Worm (Caenorhabditis elegans): ENCODE measurements around the gene R04B3.1.

Gene R04B3.1

DNA sequence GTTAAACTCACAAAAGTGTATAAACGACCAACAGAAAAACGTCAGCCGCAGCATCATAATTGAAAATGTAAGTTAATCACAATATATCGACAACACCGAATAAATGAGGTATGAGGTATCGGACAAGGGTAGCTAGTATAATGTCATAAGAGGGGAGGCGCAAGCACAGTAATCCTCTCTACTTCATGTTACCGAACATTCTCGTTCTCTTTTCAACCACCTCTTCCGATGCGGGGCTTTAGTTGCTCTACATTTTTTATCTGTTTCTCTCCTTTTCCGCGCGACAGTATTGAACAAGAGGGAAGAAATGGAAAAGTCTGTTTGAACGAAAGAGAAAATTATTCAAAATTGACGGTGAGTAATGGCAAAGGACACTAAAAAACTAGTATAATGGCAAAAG is 4.7 kb upstream of the R04B3.1 start, which contains the start of gene R04B3.3:
Gene R04B3.3 (minus strand): TSS at position 101 of the 400 bp plus-strand sequence.
- TF ChIP-seq pat-9 (tag; optimal IDR thresholded peaks at IDR 0.05) (no peak), hlh-13 (GFP tag; optimal IDR thresholded peaks at IDR 0.05) (no peak), unc-86 (tag; optimal IDR thresholded peaks at IDR 0.05) (no peak), ceh-18 (tag; optimal IDR thresholded peaks at IDR 0.05) (no peak), ztf-16 (tag; optimal IDR thresholded peaks at IDR 0.05) (no peak), syd-9 (tag; optimal IDR thresholded peaks at IDR 0.05) (no peak), gmeb-2 (tag; optimal IDR thresholded peaks at IDR 0.05) (no peak), ahr-1 (tag; optimal IDR thresholded peaks at IDR 0.05) (no peak), ceh-22 (tag; optimal IDR thresholded peaks at IDR 0.05) (no peak), pha-2 (tag; optimal IDR thresholded peaks at IDR 0.05) (no peak), pros-1 (tag; optimal IDR thresholded peaks at IDR 0.05) (no peak), ets-4 (tag; optimal IDR thresholded peaks at IDR 0.05) (no peak), pha-4 (tag; optimal IDR thresholded peaks at IDR 0.05) (no peak), nfya-1 (tag; optimal IDR thresholded peaks at IDR 0.05) (no peak), ceh-24 (tag; optimal IDR thresholded peaks at IDR 0.05) (no peak)

DNA sequence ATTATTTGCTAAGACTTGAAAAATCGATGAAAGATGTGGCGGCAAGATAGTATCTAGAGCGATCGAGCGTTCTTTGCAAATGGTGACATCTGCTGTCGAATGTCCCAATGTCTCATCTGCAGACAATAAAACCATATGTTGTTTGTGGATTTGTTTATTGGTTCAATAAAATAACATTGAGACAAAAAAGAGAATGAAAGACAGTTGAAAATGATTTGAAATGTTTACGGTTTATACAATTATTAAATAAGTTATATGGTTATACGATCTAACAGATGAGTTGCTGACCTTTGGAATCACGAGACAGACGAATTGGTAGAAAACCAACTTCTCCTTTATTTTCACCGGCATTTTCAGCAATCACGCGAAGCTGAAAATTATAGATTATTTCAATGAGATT is 2.4 kb upstream of the R04B3.1 start, which contains the start of gene R04B3.2:
Gene R04B3.2 (minus strand): TSS at position 101 of the 400 bp plus-strand sequence.
- no peak for TF ChIP-seq pros-1 (tag; optimal IDR thresholded peaks at IDR 0.05)
- TF ChIP-seq ceh-24 (tag; optimal IDR thresholded peaks at IDR 0.05), result no peak
- TF ChIP-seq sox-2 (GFP tag; IDR thresholded peaks at IDR 0.05), result no peak
- no peak for TF ChIP-seq ama-1 (optimal IDR thresholded peaks at IDR 0.05)
- no peak for TF ChIP-seq dmd-4 (tag; optimal IDR thresholded peaks at IDR 0.05; ENCODE audit: borderline replicate concordance)
- no peak for TF ChIP-seq che-1 (tag; optimal IDR thresholded peaks at IDR 0.05)
- no peak for TF ChIP-seq ceh-6 (GFP tag; optimal IDR thresholded peaks at IDR 0.05)
- TF ChIP-seq fkh-10 (GFP tag; optimal IDR thresholded peaks at IDR 0.05), result no peak
- no peak for TF ChIP-seq ceh-18 (tag; optimal IDR thresholded peaks at IDR 0.05)
- TF ChIP-seq unc-3 (GFP tag; conservative IDR thresholded peaks at IDR 0.05), result no peak
- no peak for TF ChIP-seq unc-3 (tag; optimal IDR thresholded peaks at IDR 0.05)
- no peak for TF ChIP-seq ceh-22 (tag; optimal IDR thresholded peaks at IDR 0.05)
- TF ChIP-seq ceh-19 (GFP tag; optimal IDR thresholded peaks at IDR 0.05), result no peak
- TF ChIP-seq rnt-1 (tag; optimal IDR thresholded peaks at IDR 0.05), result no peak
- no peak for TF ChIP-seq unc-86 (tag; optimal IDR thresholded peaks at IDR 0.05)
- TF ChIP-seq sox-4 (tag; optimal IDR thresholded peaks at IDR 0.05), result no peak
- TF ChIP-seq odd-2 (tag; optimal IDR thresholded peaks at IDR 0.05), result no peak
- TF ChIP-seq unc-42 (tag; optimal IDR thresholded peaks at IDR 0.05), result no peak
- no peak for TF ChIP-seq Y22D7AL.16 (tag; optimal IDR thresholded peaks at IDR 0.05)

DNA sequence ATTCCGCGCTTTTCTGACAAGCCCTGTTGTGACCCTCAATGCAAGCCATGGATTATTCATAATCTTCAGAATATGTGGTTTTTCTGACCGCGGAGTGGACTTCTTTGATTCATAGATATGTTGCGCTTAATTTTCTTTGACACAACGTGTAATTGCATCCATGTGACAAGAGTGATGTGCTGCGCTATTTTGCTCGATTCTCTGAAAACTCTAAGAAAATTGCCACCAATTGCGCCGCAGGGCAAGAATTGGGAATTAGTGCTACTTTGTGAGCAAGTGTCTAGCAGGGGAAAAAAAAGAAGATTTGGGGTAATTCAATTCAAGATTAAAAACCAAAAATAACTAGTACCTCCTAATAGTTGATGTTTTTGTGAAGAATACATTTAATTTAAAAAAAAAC is 7.1 kb downstream of the R04B3.1 start:
- no peak for TF ChIP-seq npax-4 (tag; optimal IDR thresholded peaks at IDR 0.05)
- no peak for TF ChIP-seq ahr-1 (tag; optimal IDR thresholded peaks at IDR 0.05)
- no peak for TF ChIP-seq fkh-6 (tag; optimal IDR thresholded peaks at IDR 0.05)
- TF ChIP-seq unc-86 (tag; optimal IDR thresholded peaks at IDR 0.05), result no peak
- TF ChIP-seq hlh-13 (GFP tag; optimal IDR thresholded peaks at IDR 0.05), result no peak
- no peak for TF ChIP-seq ceh-24 (tag; optimal IDR thresholded peaks at IDR 0.05)
- TF ChIP-seq pat-9 (tag; optimal IDR thresholded peaks at IDR 0.05), result no peak
- no peak for TF ChIP-seq ceh-45 (GFP tag; IDR thresholded peaks at IDR 0.05)
- TF ChIP-seq ztf-16 (tag; optimal IDR thresholded peaks at IDR 0.05), result no peak
- no peak for TF ChIP-seq rnt-1 (tag; optimal IDR thresholded peaks at IDR 0.05)
- TF ChIP-seq mec-3 (tag; optimal IDR thresholded peaks at IDR 0.05; ENCODE audit: borderline replicate concordance), result no peak
- no peak for TF ChIP-seq ceh-18 (tag; optimal IDR thresholded peaks at IDR 0.05)

DNA sequence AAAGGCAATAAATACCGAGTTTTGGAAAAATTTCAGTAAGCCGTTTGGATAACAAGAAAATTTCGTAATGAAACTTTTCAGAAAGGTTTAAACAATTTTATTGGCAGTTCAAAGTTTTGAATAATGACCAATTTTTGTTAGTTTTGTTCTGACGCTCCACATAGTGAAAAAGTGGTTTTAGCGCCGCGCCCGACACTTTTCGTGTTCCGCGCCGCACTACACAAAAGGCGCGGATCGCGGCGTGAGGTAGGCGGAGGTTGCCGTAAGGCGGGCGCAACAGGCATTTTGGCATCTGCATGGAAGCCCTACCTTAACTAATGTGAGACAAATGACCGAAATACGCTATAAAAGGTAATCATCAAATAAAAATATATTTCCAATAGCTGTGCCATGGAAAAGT is 9.5 kb downstream of the R04B3.1 start:
- TF ChIP-seq ztf-16 (tag; optimal IDR thresholded peaks at IDR 0.05) (no peak), syd-9 (tag; optimal IDR thresholded peaks at IDR 0.05) (no peak), ceh-24 (tag; optimal IDR thresholded peaks at IDR 0.05) (no peak), unc-3 (GFP tag; conservative IDR thresholded peaks at IDR 0.05) (no peak), unc-3 (tag; optimal IDR thresholded peaks at IDR 0.05) (no peak), nhr-232 (tag; optimal IDR thresholded peaks at IDR 0.05) (no peak), ceh-18 (tag; optimal IDR thresholded peaks at IDR 0.05) (no peak), gmeb-2 (tag; optimal IDR thresholded peaks at IDR 0.05) (no peak), fax-1 (tag; optimal IDR thresholded peaks at IDR 0.05) (no peak), pag-3 (tag; optimal IDR thresholded peaks at IDR 0.05; ENCODE audit: borderline replicate concordance) (no peak), pha-4 (tag; optimal IDR thresholded peaks at IDR 0.05) (no peak), nfya-1 (tag; optimal IDR thresholded peaks at IDR 0.05) (no peak)
